Fruit fly (Drosophila melanogaster): ENCODE measurements around the gene pit.

DNA sequence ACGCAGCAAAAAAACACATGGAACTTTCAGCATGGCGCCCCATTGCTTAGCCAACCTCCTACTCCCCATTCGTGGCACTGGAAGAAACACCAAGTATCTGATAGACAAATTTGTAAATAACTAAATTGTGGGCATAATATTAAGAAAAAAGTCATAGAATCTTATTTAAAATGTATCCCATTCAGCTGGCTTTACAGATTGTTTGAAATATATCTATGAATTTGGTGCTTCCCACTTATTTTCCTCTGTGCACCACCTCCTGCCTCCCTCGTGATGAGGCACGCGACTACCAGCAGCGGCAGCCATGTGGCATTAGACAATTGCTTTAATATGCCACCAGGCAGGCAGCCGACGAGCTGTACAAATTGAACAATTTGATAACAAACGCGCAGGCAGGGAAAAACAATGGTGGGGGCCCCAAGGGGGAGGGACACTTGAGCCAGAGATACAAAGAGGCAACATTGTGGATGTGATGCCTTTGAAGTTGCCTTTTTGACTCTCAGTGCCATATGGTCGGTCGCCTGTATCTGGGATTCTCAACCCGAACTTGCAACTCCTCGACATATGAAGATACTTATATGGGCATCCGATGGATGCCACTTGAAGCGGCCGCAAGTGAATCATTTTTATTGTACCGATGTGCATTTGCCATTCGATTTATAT lies 15.2 kb downstream of the pit start:
- TF ChIP-seq toe (GFP tag; optimal IDR thresholded peaks at IDR 0.05) (no peak), tj (GFP tag; optimal IDR thresholded peaks at IDR 0.05) (no peak), CG1620 (GFP tag; optimal IDR thresholded peaks at IDR 0.05) (no peak), Mnt (GFP tag; optimal IDR thresholded peaks at IDR 0.05) (no peak), kay (GFP tag; ENCODE audit: borderline replicate concordance) (no peak), CG11617 (GFP tag; optimal IDR thresholded peaks at IDR 0.05) (no peak), CG7045 (GFP tag; optimal IDR thresholded peaks at IDR 0.05) (no peak), CG7101 (tag; optimal IDR thresholded peaks at IDR 0.05) (no peak), bab1 (GFP tag; optimal IDR thresholded peaks at IDR 0.05) (no peak), Hr96 (GFP tag; optimal IDR thresholded peaks at IDR 0.05) (no peak), ovo (GFP tag; optimal IDR thresholded peaks at IDR 0.05) (no peak), CG12768 (GFP tag; optimal IDR thresholded peaks at IDR 0.05) (no peak), pad (GFP tag; optimal IDR thresholded peaks at IDR 0.05) (no peak)

Measured in whole organism, adult.